Worm (Caenorhabditis elegans) whole organism, late embryonic: ENCODE measurements around the gene nep-21.

Experiments used
- C38D4.7 ChIP-seq: fragments of 200-800 bp; sonication (Bioruptor generic); optimal IDR thresholded peaks from 2 replicates; lab custom pipeline; 2018; ENCODE audit warnings: mild to moderate bottlenecking, missing genetic modification characterization, moderate library complexity, missing compliant biosample characterization
- F13H6.1 ChIP-seq: sonication (generic microtip); optimal IDR thresholded peaks from 2 replicates; lab custom pipeline; 2016; ENCODE audit warnings: missing genetic modification characterization, missing compliant biosample characterization
- K02D7.2 ChIP-seq: sonication (generic microtip); optimal IDR thresholded peaks from 2 replicates; lab custom pipeline; 2017; ENCODE audit warnings: mild to moderate bottlenecking, missing genetic modification characterization, missing compliant biosample characterization
- Y22D7AL.16 ChIP-seq: sonication (generic microtip); optimal IDR thresholded peaks from 2 replicates; lab custom pipeline; 2016; ENCODE audit warnings: missing genetic modification characterization, missing compliant biosample characterization
- ceh-14 ChIP-seq: sonication (generic microtip); optimal IDR thresholded peaks from 2 replicates; lab custom pipeline; 2016; ENCODE audit warnings: missing genotype, missing genetic modification characterization, missing compliant biosample characterization
- ceh-18 ChIP-seq: sonication (generic microtip); optimal IDR thresholded peaks from 2 replicates; lab custom pipeline; 2016; ENCODE audit warnings: missing genetic modification characterization, missing compliant biosample characterization
- ceh-22 ChIP-seq: sonication (generic microtip); optimal IDR thresholded peaks from 2 replicates; lab custom pipeline; 2017; ENCODE audit warnings: missing biosample characterization, missing genetic modification characterization
- ceh-30 ChIP-seq: fragments of 150-350 bp; optimal IDR thresholded peaks from 2 replicates; lab custom pipeline; 2014; ENCODE audit warnings: missing biosample characterization, missing genetic modification characterization
- ceh-34 ChIP-seq: sonication (generic microtip); optimal IDR thresholded peaks from 2 replicates; lab custom pipeline; 2016; ENCODE audit warnings: mild to moderate bottlenecking, missing genetic modification characterization, missing compliant biosample characterization
- ceh-9 ChIP-seq: sonication (generic microtip); optimal IDR thresholded peaks from 2 replicates; lab custom pipeline; 2016; ENCODE audit warnings: mild to moderate bottlenecking, missing genetic modification characterization, inconsistent platforms, missing compliant biosample characterization
- dmd-4 ChIP-seq: sonication (generic microtip); optimal IDR thresholded peaks from 2 replicates; lab custom pipeline; 2016; ENCODE audit warnings: borderline replicate concordance, missing genetic modification characterization, missing compliant biosample characterization
- elt-2 ChIP-seq: sonication (generic microtip); optimal IDR thresholded peaks from 2 replicates; lab custom pipeline; 2016; ENCODE audit warnings: missing genetic modification reagents, missing genetic modification characterization, missing compliant biosample characterization
- elt-4 ChIP-seq: sonication (generic microtip); optimal IDR thresholded peaks from 2 replicates; lab custom pipeline; 2016; ENCODE audit warnings: missing genetic modification characterization, missing compliant biosample characterization
- ets-4 ChIP-seq: sonication (generic microtip); optimal IDR thresholded peaks from 2 replicates; lab custom pipeline; 2016; ENCODE audit warnings: missing genetic modification characterization, missing compliant biosample characterization
- eyg-1 ChIP-seq: sonication (generic microtip); optimal IDR thresholded peaks from 2 replicates; lab custom pipeline; 2016; ENCODE audit warnings: missing genotype, missing genetic modification characterization, missing compliant biosample characterization
- fax-1 ChIP-seq: sonication (generic microtip); optimal IDR thresholded peaks from 2 replicates; lab custom pipeline; 2016; ENCODE audit warnings: missing genotype, missing genetic modification characterization, missing compliant biosample characterization
- fkh-6 ChIP-seq: sonication (generic microtip); optimal IDR thresholded peaks from 2 replicates; lab custom pipeline; 2016; ENCODE audit warnings: missing genetic modification characterization, missing compliant biosample characterization
- gmeb-2 ChIP-seq: sonication (generic microtip); optimal IDR thresholded peaks from 2 replicates; lab custom pipeline; 2016; ENCODE audit warnings: missing genetic modification characterization, inconsistent platforms, missing compliant biosample characterization
- lin-11 ChIP-seq: fragments of 200-800 bp; sonication (Bioruptor generic); optimal IDR thresholded peaks from 2 replicates; lab custom pipeline; 2018; ENCODE audit warnings: mild to moderate bottlenecking, missing genetic modification characterization, missing compliant biosample characterization
- npax-4 ChIP-seq: sonication (generic microtip); optimal IDR thresholded peaks from 2 replicates; lab custom pipeline; 2016; ENCODE audit warnings: missing genetic modification characterization, missing compliant biosample characterization
- odd-2 ChIP-seq: sonication (generic microtip); optimal IDR thresholded peaks from 2 replicates; lab custom pipeline; 2017; ENCODE audit warnings: antibody characterized with exemption, mild to moderate bottlenecking, missing genetic modification characterization, missing compliant biosample characterization
- pag-3 ChIP-seq: sonication (generic microtip); optimal IDR thresholded peaks from 2 replicates; lab custom pipeline; 2016; ENCODE audit warnings: missing compliant biosample characterization, missing genetic modification characterization, borderline replicate concordance
- pat-9 ChIP-seq: fragments of 200-800 bp; sonication (Bioruptor generic); optimal IDR thresholded peaks from 2 replicates; lab custom pipeline; 2018; ENCODE audit warnings: mild to moderate bottlenecking, missing genetic modification characterization, moderate library complexity, missing compliant biosample characterization
- pqm-1 ChIP-seq: sonication (generic microtip); optimal IDR thresholded peaks from 2 replicates; lab custom pipeline; 2016; ENCODE audit warnings: missing genetic modification characterization, missing compliant biosample characterization
- pros-1 ChIP-seq: fragments of 150-350 bp; optimal IDR thresholded peaks from 2 replicates; lab custom pipeline; 2014; ENCODE audit warnings: missing biosample characterization, missing genetic modification reagents, missing genetic modification characterization
- rnt-1 ChIP-seq: sonication (generic microtip); optimal IDR thresholded peaks from 2 replicates; lab custom pipeline; 2016; ENCODE audit warnings: missing genetic modification characterization, missing compliant biosample characterization
- sox-2 ChIP-seq: fragments of 200-800 bp; sonication (Bioruptor generic); IDR thresholded peaks from 2 replicates; pipeline ENCODE4 v1.3.6; 2022; ENCODE audit warnings: missing genetic modification reagents, missing genetic modification characterization, missing compliant biosample characterization
- syd-9 ChIP-seq: sonication (generic microtip); optimal IDR thresholded peaks from 2 replicates; lab custom pipeline; 2016; ENCODE audit warnings: mild to moderate bottlenecking, missing genetic modification characterization, moderate library complexity, missing compliant biosample characterization
- tbx-2 ChIP-seq: sonication (generic microtip); optimal IDR thresholded peaks from 2 replicates; lab custom pipeline; 2016; ENCODE audit warnings: missing genetic modification characterization, missing compliant biosample characterization
- tbx-7 ChIP-seq: sonication (generic microtip); optimal IDR thresholded peaks from 2 replicates; lab custom pipeline; 2016; ENCODE audit warnings: missing genotype, missing genetic modification characterization, missing compliant biosample characterization
- ttx-3 ChIP-seq: sonication (generic microtip); optimal IDR thresholded peaks from 2 replicates; lab custom pipeline; 2016; ENCODE audit warnings: missing genetic modification reagents, missing genetic modification characterization, missing compliant biosample characterization
- unc-42 ChIP-seq: sonication (generic microtip); optimal IDR thresholded peaks from 2 replicates; lab custom pipeline; 2016; ENCODE audit warnings: missing genotype, missing genetic modification characterization, missing compliant biosample characterization
- ztf-16 ChIP-seq: sonication (generic microtip); optimal IDR thresholded peaks from 2 replicates; lab custom pipeline; 2017; ENCODE audit warnings: missing genetic modification characterization, missing compliant biosample characterization

nep-21 gene

ce11 chrV:14175216-14175615, 51.1 kb downstream of the nep-21 start, which contains the start of gene cest-2.2:
cest-2.2 (minus strand) TSS chrV:14175355.
- TF ChIP-seq elt-2 (peak; percentile 55), ceh-14 (tag; lab: Kevin White, UChicago) (no peak)

- TF ChIP-seq eyg-1 (tag; lab: Kevin White, UChicago): no peak
- TF ChIP-seq fax-1 (tag; lab: Kevin White, UChicago): no peak
- no peak for TF ChIP-seq ceh-34
- no peak for TF ChIP-seq pat-9 (tag; lab: Kevin White, UChicago)
- no peak for TF ChIP-seq Y22D7AL.16 (tag; lab: Kevin White, UChicago)
- no peak for TF ChIP-seq fkh-6 (tag; lab: Kevin White, UChicago)
- no peak for TF ChIP-seq pqm-1 (tag; lab: Kevin White, UChicago)
- TF ChIP-seq syd-9 (tag; lab: Kevin White, UChicago): no peak
- TF ChIP-seq F13H6.1 (tag; lab: Kevin White, UChicago): no peak
- TF ChIP-seq npax-4 (tag; lab: Kevin White, UChicago): no peak
- TF ChIP-seq ceh-22: no peak
Measured at ce11 chrV:14171284-14171683, 55.0 kb downstream of the nep-21 start, which contains the start of gene cest-2.1. cest-2.1 (minus strand) TSS chrV:14171481.

DNA sequence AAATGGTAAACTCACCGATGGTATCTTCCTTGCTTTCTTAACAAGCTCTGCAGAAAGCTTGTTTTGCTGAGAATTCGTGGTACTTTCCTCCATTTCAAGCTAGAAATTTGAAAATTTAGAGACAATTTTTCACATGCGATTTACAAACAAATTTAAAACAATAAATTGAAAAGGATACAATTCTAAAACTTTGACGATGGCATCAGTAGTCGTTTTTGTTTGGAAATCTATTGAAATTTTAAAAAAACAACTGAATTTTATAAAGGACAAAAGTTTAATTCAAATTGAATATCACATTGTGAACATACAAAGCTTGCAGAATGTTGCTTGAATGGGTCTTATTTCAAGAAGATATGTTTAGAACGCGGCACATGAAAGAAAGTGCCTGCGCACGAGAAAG, 58.6 kb downstream of the nep-21 start, which contains the start of gene ocam-1:
Gene ocam-1, minus strand, starts transcription at position 101 of the 400 bp plus-strand sequence.
- no peak for TF ChIP-seq elt-4
- no peak for TF ChIP-seq C38D4.7
- no peak for TF ChIP-seq ceh-18 (tag; lab: Kevin White, UChicago)
- TF ChIP-seq ceh-9 (tag; lab: Kevin White, UChicago): no peak
- TF ChIP-seq gmeb-2: no peak
- no peak for TF ChIP-seq pros-1 (tag; lab: Kevin White, UChicago)
- no peak for TF ChIP-seq fax-1 (tag; lab: Kevin White, UChicago)
- TF ChIP-seq unc-42 (tag; lab: Kevin White, UChicago): no peak
- TF ChIP-seq K02D7.2 (tag; lab: Kevin White, UChicago): no peak
- TF ChIP-seq ttx-3: no peak
- TF ChIP-seq rnt-1 (tag; lab: Kevin White, UChicago): no peak
- TF ChIP-seq sox-2 (GFP tag; lab: Robert Waterston, UW): no peak
- no peak for TF ChIP-seq F13H6.1 (tag; lab: Kevin White, UChicago)
- TF ChIP-seq pag-3 (tag; lab: Kevin White, UChicago): no peak
- no peak for TF ChIP-seq odd-2 (tag; lab: Kevin White, UChicago)
- no peak for TF ChIP-seq ztf-16

DNA sequence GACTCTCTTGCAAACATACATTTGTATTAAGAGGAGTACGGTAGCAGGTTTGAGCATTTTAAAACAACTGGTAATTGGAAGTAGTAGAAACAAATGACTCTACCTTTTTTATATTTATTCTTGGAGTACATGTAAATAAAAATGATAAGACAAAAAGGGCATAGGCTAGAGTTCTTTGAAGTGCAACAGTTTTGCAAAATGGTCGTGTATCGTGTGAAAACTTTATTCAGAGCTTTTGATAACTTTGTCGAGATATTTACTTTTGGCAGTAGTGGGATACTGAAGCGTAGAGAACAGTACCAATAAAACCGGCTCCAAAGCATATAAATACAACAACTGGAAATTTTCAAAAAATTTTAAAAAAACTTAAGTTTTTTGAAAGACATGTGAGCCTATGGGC, 59.6 kb downstream of the nep-21 start, which contains the start of gene cest-1.1:
Gene cest-1.1, minus strand, starts transcription at position 101 of the 400 bp plus-strand sequence.
- TF ChIP-seq tbx-7 (tag; lab: Kevin White, UChicago) (no peak), lin-11 (no peak), tbx-2 (tag; lab: Kevin White, UChicago) (no peak), ceh-30 (tag; lab: Kevin White, UChicago) (no peak), pag-3 (tag; lab: Kevin White, UChicago) (no peak), dmd-4 (no peak)

ce11 chrV:14165745-14166144, 60.5 kb downstream of the nep-21 start:
- TF ChIP-seq ets-4 (tag; lab: Kevin White, UChicago): no peak
- TF ChIP-seq, all 69 proteins: peak for 0
